Fruit fly (Drosophila melanogaster) whole organism, prepupa: ENCODE results near the gene CG9586.

ENCODE experiments used
- CG10631 ChIP-seq: fragments of 200-800 bp; sonication (Bioruptor generic); optimal IDR thresholded peaks from 2 replicates; lab custom pipeline; 2016; ENCODE audit warnings: missing biosample characterization, missing genetic modification characterization
- CG11294 ChIP-seq: fragments of 200-800 bp; sonication (Bioruptor generic); IDR thresholded peaks from 2 replicates; pipeline ENCODE4 v1.3.6; 2022; ENCODE audit warnings: missing biosample characterization, missing genetic modification characterization
- CG11762 ChIP-seq: fragments of 200-800 bp; sonication (Bioruptor generic); optimal IDR thresholded peaks from 3 replicates; lab custom pipeline; 2016; ENCODE audit warnings: missing biosample characterization, missing genetic modification characterization; ENCODE audit not compliant: insufficient read depth
- CG11902 ChIP-seq: fragments of 200-800 bp; sonication (Bioruptor generic); optimal IDR thresholded peaks from 3 replicates; lab custom pipeline; 2016; ENCODE audit warnings: missing biosample characterization, missing genetic modification characterization
- CG3032 ChIP-seq: fragments of 200-800 bp; optimal IDR thresholded peaks from 2 replicates; lab custom pipeline; 2019; ENCODE audit warnings: missing biosample characterization, mild to moderate bottlenecking, missing genetic modification characterization, moderate library complexity
- CG31627 ChIP-seq: fragments of 200-800 bp; sonication (Bioruptor generic); optimal IDR thresholded peaks from 3 replicates; lab custom pipeline; 2016; ENCODE audit warnings: missing biosample characterization, missing genetic modification characterization
- Ets21C ChIP-seq: fragments of 200-800 bp; sonication (Bioruptor generic); optimal IDR thresholded peaks from 3 replicates; lab custom pipeline; 2016; ENCODE audit warnings: missing biosample characterization, missing genetic modification characterization
- Ets96B ChIP-seq: fragments of 200-800 bp; optimal IDR thresholded peaks from 2 replicates; lab custom pipeline; 2019; ENCODE audit warnings: missing biosample characterization, mild to moderate bottlenecking, missing genetic modification characterization, moderate library complexity
- Sox102F ChIP-seq: fragments of 200-800 bp; sonication (Bioruptor generic); optimal IDR thresholded peaks from 2 replicates; lab custom pipeline; 2016; ENCODE audit warnings: missing biosample characterization, mild to moderate bottlenecking, missing genetic modification characterization

DNA sequence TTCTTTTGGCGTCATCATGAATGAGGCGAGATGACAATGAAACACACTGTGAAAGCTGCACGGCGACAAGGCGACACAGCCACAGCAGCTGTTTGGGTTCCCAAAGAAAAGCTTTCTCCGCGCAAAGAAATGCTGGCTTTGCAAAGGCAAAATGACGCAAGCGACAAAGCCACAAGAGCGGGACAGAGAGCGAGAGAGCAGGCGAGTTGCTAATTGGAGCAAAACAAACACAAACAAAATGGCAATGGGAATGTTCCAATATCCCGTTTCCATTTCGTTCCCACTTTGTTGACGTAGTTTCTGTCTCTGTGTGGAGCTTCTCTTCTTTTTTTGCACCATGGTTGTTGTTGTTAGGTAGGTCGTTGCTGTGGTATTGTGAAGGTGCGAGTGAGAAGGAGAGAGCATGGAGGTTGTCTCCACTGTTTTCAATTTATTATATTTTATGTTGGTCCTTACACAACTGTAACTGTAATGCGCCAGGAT, 38.9 kb upstream of the CG9586 start:
- TF ChIP-seq CG3032 (tag; lab: Kevin White, UChicago) (peak; percentile 28), CG10631 (no peak), Ets21C (no peak), CG31627 (GFP tag; lab: Kevin White, UChicago) (no peak), CG11294 (GFP tag; lab: Robert Waterston, UW) (peak; percentile 57; the same call in 1 of the 2 replicates), CG11902 (GFP tag; lab: Kevin White, UChicago) (no peak), Sox102F (GFP tag; lab: Kevin White, UChicago) (peak; percentile 82), CG11762 (peak; percentile 27), Ets96B (peak; percentile 64)
